Worm (Caenorhabditis elegans) whole organism, L4 larva: ENCODE measurements around the gene sart-3.
"Not testable (repeated sequence)": the region's sequence is repeated elsewhere in the genome, so short reads cannot be mapped to it uniquely, and the experiment has no call there.

Experiments used
- F44E2.7 ChIP-seq: fragments of 200-800 bp; sonication (Bioruptor generic); IDR thresholded peaks from 2 replicates; pipeline ENCODE4 v2.1.2; 2022; ENCODE audit warnings: missing genetic modification characterization, missing compliant biosample characterization
- dpl-1 ChIP-seq: fragments of 150-350 bp; optimal IDR thresholded peaks from 2 replicates; lab custom pipeline; 2014; ENCODE audit warnings: missing biosample characterization, missing genetic modification reagents, missing genetic modification characterization
- hlh-11 ChIP-seq: fragments of 200-800 bp; sonication (Bioruptor generic); optimal IDR thresholded peaks from 2 replicates; lab custom pipeline; 2018; ENCODE audit warnings: mild to moderate bottlenecking, missing genetic modification characterization, missing compliant biosample characterization
- jun-1 ChIP-seq: fragments of 150-350 bp; optimal IDR thresholded peaks from 2 replicates; lab custom pipeline; 2014; ENCODE audit warnings: missing biosample characterization, missing genetic modification reagents, missing genetic modification characterization
- lir-3 ChIP-seq: sonication (generic microtip); optimal IDR thresholded peaks from 2 replicates; lab custom pipeline; 2016; ENCODE audit warnings: mild to moderate bottlenecking, missing genetic modification characterization, missing compliant biosample characterization
- mdt-29 ChIP-seq: fragments of 200-800 bp; sonication (Bioruptor generic); IDR thresholded peaks from 2 replicates; pipeline ENCODE4 v1.3.6; 2022; ENCODE audit warnings: missing genetic modification reagents, missing genetic modification characterization, missing compliant biosample characterization
- nhr-25 ChIP-seq: sonication (generic microtip); optimal IDR thresholded peaks from 2 replicates; lab custom pipeline; 2017; ENCODE audit warnings: missing genetic modification characterization, mild to moderate bottlenecking, missing compliant biosample characterization, antibody characterized with exemption, moderate library complexity, borderline replicate concordance; ENCODE audit not compliant: insufficient read depth
- pha-4 ChIP-seq, 2 experiments: fragments of 150-350 bp in 1 of 2; fragments of 200-800 bp in 1 of 2; sonication (Bioruptor generic) in 1 of 2; IDR thresholded peaks in 1 of 2; optimal IDR thresholded peaks in 1 of 2; 2 replicates each; pipeline versions ENCODE4 v1.3.6 to Lab custom; 2014 to 2022; ENCODE audit warnings: missing genetic modification characterization in 2 of 2, missing genetic modification reagents in 2 of 2, missing biosample characterization in 1 of 2, missing compliant biosample characterization in 1 of 2
- unc-130 ChIP-seq: sonication (generic microtip); optimal IDR thresholded peaks from 2 replicates; lab custom pipeline; 2016; ENCODE audit warnings: missing genetic modification reagents, missing genetic modification characterization, missing compliant biosample characterization
- zip-11 ChIP-seq: fragments of 200-800 bp; sonication (Bioruptor generic); IDR thresholded peaks from 2 replicates; pipeline ENCODE4 v1.3.6; 2022; ENCODE audit warnings: missing genetic modification characterization, missing compliant biosample characterization
- ztf-11 ChIP-seq: fragments of 150-350 bp; optimal IDR thresholded peaks from 2 replicates; lab custom pipeline; 2014; ENCODE audit warnings: missing biosample characterization, missing genetic modification characterization

DNA sequence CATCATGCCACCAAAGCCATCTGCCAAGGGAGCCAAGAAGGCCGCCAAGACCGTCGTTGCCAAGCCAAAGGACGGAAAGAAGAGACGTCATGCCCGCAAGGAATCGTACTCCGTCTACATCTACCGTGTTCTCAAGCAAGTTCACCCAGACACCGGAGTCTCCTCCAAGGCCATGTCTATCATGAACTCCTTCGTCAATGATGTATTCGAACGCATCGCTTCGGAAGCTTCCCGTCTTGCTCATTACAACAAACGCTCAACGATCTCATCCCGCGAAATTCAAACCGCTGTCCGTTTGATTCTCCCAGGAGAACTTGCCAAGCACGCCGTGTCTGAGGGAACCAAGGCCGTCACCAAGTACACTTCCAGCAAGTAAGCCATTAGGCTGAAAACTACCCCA is 8.0 kb downstream of the sart-3 start, which contains the start of gene his-48:
- TF ChIP-seq nhr-25 (tag; lab: Kevin White, UChicago); mdt-29; ztf-11 (tag; lab: Kevin White, UChicago); dpl-1 (GFP tag; lab: Kevin White, UChicago); pha-4 (GFP tag; IDR thresholded peaks at IDR 0.05; lab: Robert Waterston, UW); pha-4 (tag; optimal IDR thresholded peaks at IDR 0.05; lab: Kevin White, UChicago); jun-1 (tag; lab: Kevin White, UChicago); F44E2.7 (GFP tag; lab: Robert Waterston, UW); lir-3 (tag; lab: Kevin White, UChicago); unc-130 (GFP tag; lab: Kevin White, UChicago); hlh-11 (tag; lab: Kevin White, UChicago); zip-11 (GFP tag; lab: Robert Waterston, UW): not testable (repeated sequence)
